Fruit fly (Drosophila melanogaster) whole organism, embryonic: ENCODE measurements around the gene CG40228.

Experiments used
- CG1024 ChIP-seq: fragments of 200-800 bp; sonication (Bioruptor generic); IDR thresholded peaks from 2 replicates; pipeline ENCODE4 v1.3.6; 2022; ENCODE audit warnings: missing biosample characterization, missing genetic modification characterization
- CG11456 ChIP-seq: fragments of 200-800 bp; sonication (Bioruptor generic); IDR thresholded peaks from 3 replicates; pipeline ENCODE4 v1.3.6; 2022; ENCODE audit warnings: missing biosample characterization, missing genetic modification characterization
- CG1603 ChIP-seq: fragments of 200-800 bp; sonication (Bioruptor generic); optimal IDR thresholded peaks from 2 replicates; lab custom pipeline; 2019; ENCODE audit warnings: missing biosample characterization, mild to moderate bottlenecking, missing genetic modification characterization, moderate library complexity
- CG17802 ChIP-seq: fragments of 200-800 bp; sonication (Bioruptor generic); optimal IDR thresholded peaks from 2 replicates; lab custom pipeline; 2018; ENCODE audit warnings: missing biosample characterization, mild to moderate bottlenecking, missing genetic modification characterization, moderate library complexity
- CG2202 ChIP-seq: fragments of 200-800 bp; sonication (Bioruptor generic); optimal IDR thresholded peaks from 2 replicates; lab custom pipeline; 2018; ENCODE audit warnings: missing biosample characterization, mild to moderate bottlenecking, missing genetic modification characterization
- CG30020 ChIP-seq: fragments of 200-800 bp; optimal IDR thresholded peaks from 2 replicates; lab custom pipeline; 2019; ENCODE audit warnings: missing biosample characterization, mild to moderate bottlenecking, missing genetic modification characterization, moderate library complexity
- CG6791 ChIP-seq: fragments of 200-800 bp; sonication (Bioruptor generic); IDR thresholded peaks from 3 replicates; pipeline ENCODE4 v1.3.6; 2022; ENCODE audit warnings: missing biosample characterization, missing genetic modification characterization; ENCODE audit not compliant: partially characterized antibody
- CG8290 ChIP-seq, 3 experiments: fragments of 200-800 bp; sonication (Bioruptor generic); optimal IDR thresholded peaks; 2 replicates each; lab custom pipeline; 2016 to 2019; ENCODE audit warnings: missing biosample characterization in 3 of 3, missing genetic modification characterization in 3 of 3, mild to moderate bottlenecking in 2 of 3, moderate library complexity in 1 of 3
- Dfd ChIP-seq, 2 experiments: fragments of >200 bp; optimal IDR thresholded peaks; 2 replicates each; lab custom pipeline; 2017; ENCODE audit warnings: missing biosample characterization in 2 of 2, missing genetic modification characterization in 2 of 2
- Gug ChIP-seq: fragments of 200-800 bp; sonication (Bioruptor generic); IDR thresholded peaks from 4 replicates; pipeline ENCODE4 v1.3.6; 2022; ENCODE audit warnings: missing biosample characterization, missing genetic modification characterization
- Hand ChIP-seq: fragments of 200-800 bp; sonication (Bioruptor generic); optimal IDR thresholded peaks from 2 replicates; lab custom pipeline; 2017; ENCODE audit warnings: mild to moderate bottlenecking, missing biosample characterization, missing genetic modification reagents, missing genetic modification characterization
- ci ChIP-seq: fragments of 200-800 bp; sonication (Bioruptor generic); IDR thresholded peaks from 3 replicates; pipeline ENCODE4 v1.3.6; 2022; ENCODE audit warnings: missing biosample characterization, missing genetic modification characterization
- row ChIP-seq: fragments of 200-800 bp; sonication (Bioruptor generic); IDR thresholded peaks from 3 replicates; pipeline ENCODE4 v1.3.6; 2022; ENCODE audit warnings: missing biosample characterization, missing genetic modification characterization
- ssp ChIP-seq: fragments of 200-800 bp; sonication (Bioruptor generic); IDR thresholded peaks from 2 replicates; pipeline ENCODE4 v1.3.6; 2022; ENCODE audit warnings: missing biosample characterization, missing genetic modification characterization
- trem ChIP-seq: fragments of 200-800 bp; optimal IDR thresholded peaks from 3 replicates; lab custom pipeline; 2019; ENCODE audit warnings: missing biosample characterization, mild to moderate bottlenecking, missing genetic modification characterization, moderate library complexity

The CG40228 gene

DNA sequence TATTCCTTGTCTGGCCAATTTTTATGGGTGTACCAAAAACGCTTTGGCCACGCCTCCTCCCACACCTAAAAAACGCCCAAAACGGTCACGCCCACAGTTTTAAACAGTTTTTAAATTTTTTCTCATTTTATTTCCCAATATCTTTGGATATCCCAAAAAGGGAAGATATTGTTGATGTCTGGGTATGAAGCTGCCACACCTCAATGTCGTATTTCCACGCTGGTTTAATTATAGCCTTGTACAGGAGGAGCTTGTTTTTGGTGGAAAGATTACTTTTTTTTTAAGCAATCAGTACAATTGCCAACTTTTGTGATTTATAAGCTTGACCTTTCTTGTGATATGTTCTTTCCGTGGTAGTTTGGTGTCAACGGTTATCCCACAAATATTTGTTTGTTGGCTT lies 3.0 kb upstream of the CG40228 start (continued):
- TF ChIP-seq trem (tag; lab: Kevin White, UChicago): no peak
- TF ChIP-seq CG17802: peak; percentile 60
- no peak for TF ChIP-seq CG11456 (GFP tag; lab: Robert Waterston, UW)
- 0 out of 3 replicates have a peak, but pooled peaks have one; percentile 16 for TF ChIP-seq CG6791 (GFP tag; lab: Robert Waterston, UW)
- TF ChIP-seq CG2202 (tag; lab: Kevin White, UChicago): no peak
- TF ChIP-seq CG30020 (tag; lab: Kevin White, UChicago): peak; percentile 62
- TF ChIP-seq ci (GFP tag; lab: Robert Waterston, UW): no peak

DNA sequence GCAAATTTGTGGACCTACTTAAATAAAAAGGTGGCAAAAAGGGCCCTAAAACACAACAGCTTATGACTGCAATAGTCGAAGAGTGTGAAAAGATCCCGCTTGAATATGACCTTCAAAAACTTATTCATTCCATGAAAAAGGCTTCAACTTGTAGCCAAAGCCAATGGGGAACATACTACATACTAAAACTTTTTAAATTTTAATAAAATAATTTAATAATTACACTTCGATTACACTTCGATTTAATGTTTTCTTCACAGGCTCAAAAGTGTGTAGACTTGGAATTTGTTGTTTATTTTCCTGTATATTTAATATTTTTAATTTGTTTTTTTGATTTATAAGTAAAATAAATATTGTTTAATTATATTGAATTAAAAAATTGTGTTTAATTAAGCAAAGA lies 2.4 kb upstream of the CG40228 start:
- peak; percentile 62 for TF ChIP-seq ssp (GFP tag; lab: Robert Waterston, UW)
- TF ChIP-seq CG30020 (tag; lab: Kevin White, UChicago): peak; percentile 30
- TF ChIP-seq CG1024 (GFP tag; lab: Robert Waterston, UW): peak; percentile 51
- peak; percentile 60 for TF ChIP-seq CG17802

dm6 chr3L:27084960-27085359 lies 1.3 kb upstream of the CG40228 start:
- TF ChIP-seq Hand: no peak
- peak; percentile 59 for TF ChIP-seq ssp (GFP tag; lab: Robert Waterston, UW)
- TF ChIP-seq row (GFP tag; lab: Robert Waterston, UW): 0 out of 3 replicates have a peak, but pooled peaks have one; percentile 7
- TF ChIP-seq CG1603 (tag; lab: Kevin White, UChicago): peak; percentile 72
- peak; percentile 62 for TF ChIP-seq CG1024 (GFP tag; lab: Robert Waterston, UW)
- peak; percentile 54 for TF ChIP-seq CG17802
- TF ChIP-seq, all 482 proteins: peak for 5

DNA sequence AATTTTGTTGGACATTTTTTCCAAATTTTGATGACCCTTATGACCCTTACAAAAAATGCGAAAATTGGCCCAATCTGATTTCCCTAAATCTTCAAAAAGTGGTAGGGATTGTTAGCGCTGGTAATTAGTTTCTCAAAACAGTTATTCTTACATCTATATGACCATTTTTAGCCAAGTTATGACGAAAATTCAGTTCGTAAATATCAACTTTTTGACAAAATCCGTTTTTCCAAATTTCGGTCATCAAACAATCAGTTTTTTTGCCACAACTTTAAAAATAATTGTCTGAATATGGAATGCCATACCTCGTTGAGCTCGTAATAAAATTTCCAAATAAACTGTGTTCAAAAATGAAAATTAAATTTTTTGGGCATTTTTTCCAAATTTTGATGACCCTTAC lies 14.6 kb downstream of the CG40228 start:
- TF ChIP-seq Gug (GFP tag; lab: Robert Waterston, UW): 0 out of 4 replicates have a peak, but pooled peaks have one; percentile 19
- TF ChIP-seq Dfd (GFP tag; optimal IDR thresholded peaks at IDR 0.05; lab: Kevin White, UChicago): peak in 1 of 2 experiments; percentile 81
- TF ChIP-seq CG8290 (GFP tag; optimal IDR thresholded peaks at IDR 0.05; lab: Kevin White, UChicago): peak; percentile 67
- peak in 1 of 2 experiments; percentile 86 for TF ChIP-seq CG8290 (tag; optimal IDR thresholded peaks at IDR 0.05; lab: Kevin White, UChicago)
